Worm (Caenorhabditis elegans) whole organism, L1 larva: Measurements from ENCODE around the gene F01D5.2.

ENCODE experiments used
- C34B4.2 ChIP-seq: sonication (generic microtip); optimal IDR thresholded peaks from 2 replicates; lab custom pipeline; 2017; ENCODE audit warnings: mild to moderate bottlenecking, missing genetic modification characterization, missing compliant biosample characterization
- aha-1 ChIP-seq: fragments of 150-350 bp; optimal IDR thresholded peaks from 2 replicates; lab custom pipeline; 2014; ENCODE audit warnings: missing biosample characterization, missing genetic modification characterization
- ceh-8 ChIP-seq: fragments of 200-800 bp; sonication (Bioruptor generic); optimal IDR thresholded peaks from 2 replicates; lab custom pipeline; 2018; ENCODE audit warnings: mild to moderate bottlenecking, missing genetic modification characterization, moderate library complexity, missing compliant biosample characterization
- ceh-82 ChIP-seq, 3 experiments: fragments of 150-350 bp in 1 of 3; sonication (generic microtip) in 2 of 3; optimal IDR thresholded peaks; 2 replicates each; lab custom pipeline; 2014 to 2017; ENCODE audit warnings: missing biosample characterization in 3 of 3, missing genetic modification characterization in 3 of 3
- dsc-1 ChIP-seq: sonication (generic microtip); optimal IDR thresholded peaks from 2 replicates; lab custom pipeline; 2016; ENCODE audit warnings: mild to moderate bottlenecking, missing genetic modification characterization, missing compliant biosample characterization
- efl-1 ChIP-seq, 4 experiments: fragments of 150-350 bp; optimal IDR thresholded peaks in 3 of 4; peaks in 1 of 4; 1 replicate in 1 of 4; 2 replicates in 3 of 4; lab custom pipeline; 2014; ENCODE audit warnings: missing biosample characterization in 2 of 4, missing genetic modification characterization in 2 of 4, missing genetic modification reagents in 2 of 4
- efl-3 ChIP-seq: fragments of 200-800 bp; sonication (Bioruptor generic); optimal IDR thresholded peaks from 2 replicates; lab custom pipeline; 2018; ENCODE audit warnings: mild to moderate bottlenecking, missing genetic modification characterization, missing compliant biosample characterization
- elt-2 ChIP-seq: sonication (generic microtip); optimal IDR thresholded peaks from 2 replicates; lab custom pipeline; 2016; ENCODE audit warnings: missing genetic modification characterization, mild to moderate bottlenecking, inconsistent platforms, missing compliant biosample characterization, missing genetic modification reagents
- ets-5 ChIP-seq: fragments of 200-800 bp; sonication (Bioruptor generic); IDR thresholded peaks from 2 replicates; pipeline ENCODE4 v1.3.6; 2022; ENCODE audit warnings: missing genetic modification characterization, missing compliant biosample characterization
- fkh-8 ChIP-seq: sonication (generic microtip); optimal IDR thresholded peaks from 2 replicates; lab custom pipeline; 2016; ENCODE audit warnings: mild to moderate bottlenecking, missing genetic modification characterization, missing compliant biosample characterization
- hlh-17 ChIP-seq: fragments of 200-800 bp; sonication (Bioruptor generic); optimal IDR thresholded peaks from 2 replicates; lab custom pipeline; 2018; ENCODE audit warnings: missing genetic modification characterization, mild to moderate bottlenecking, missing compliant biosample characterization, moderate library complexity, borderline replicate concordance
- hpl-2 ChIP-seq: fragments of 150-350 bp; optimal IDR thresholded peaks from 2 replicates; lab custom pipeline; 2014; ENCODE audit warnings: missing biosample characterization, missing genetic modification reagents, missing genetic modification characterization
- irx-1 ChIP-seq: sonication (generic microtip); optimal IDR thresholded peaks from 2 replicates; lab custom pipeline; 2016; ENCODE audit warnings: missing genetic modification characterization, missing compliant biosample characterization
- jun-1 ChIP-seq: fragments of 150-350 bp; optimal IDR thresholded peaks from 2 replicates; lab custom pipeline; 2014; ENCODE audit warnings: missing biosample characterization, missing genetic modification reagents, missing genetic modification characterization
- lin-13 ChIP-seq: fragments of 150-350 bp; optimal IDR thresholded peaks from 2 replicates; lab custom pipeline; 2014; ENCODE audit warnings: missing biosample characterization, missing genetic modification reagents, missing genetic modification characterization
- lin-15B ChIP-seq: fragments of 150-350 bp; sonication (generic microtip); optimal IDR thresholded peaks from 3 replicates; lab custom pipeline; 2014; ENCODE audit warnings: missing biosample characterization, missing genetic modification characterization
- lin-35 ChIP-seq, 2 experiments: fragments of 150-350 bp; optimal IDR thresholded peaks; 2 replicates each; lab custom pipeline; 2014; ENCODE audit warnings: missing biosample characterization in 2 of 2, missing genetic modification characterization in 2 of 2, missing genetic modification reagents in 2 of 2
- lin-39 ChIP-seq: fragments of 150-350 bp; optimal IDR thresholded peaks from 2 replicates; lab custom pipeline; 2014; ENCODE audit warnings: missing biosample characterization, missing genetic modification reagents, missing genetic modification characterization
- lsy-2 ChIP-seq, 2 experiments: fragments of 150-350 bp; optimal IDR thresholded peaks; 2 replicates each; lab custom pipeline; 2014; ENCODE audit warnings: missing biosample characterization in 2 of 2, missing genetic modification characterization in 2 of 2
- mdl-1 ChIP-seq, 2 experiments: fragments of 150-350 bp; optimal IDR thresholded peaks; 2 replicates each; lab custom pipeline; 2014 to 2017; ENCODE audit warnings: missing biosample characterization in 2 of 2, missing genetic modification characterization in 2 of 2, inconsistent platforms in 1 of 2
- mep-1 ChIP-seq: fragments of 150-350 bp; optimal IDR thresholded peaks from 2 replicates; lab custom pipeline; 2014; ENCODE audit warnings: missing biosample characterization, missing genetic modification characterization
- nhr-12 ChIP-seq: sonication (generic microtip); optimal IDR thresholded peaks from 2 replicates; lab custom pipeline; 2017; ENCODE audit warnings: missing biosample characterization, missing genetic modification characterization
- nhr-19 ChIP-seq: fragments of 200-800 bp; sonication (Bioruptor generic); conservative IDR thresholded peaks from 2 replicates; pipeline ENCODE4 v1.3.6; 2022; ENCODE audit warnings: missing genetic modification characterization, missing compliant biosample characterization
- nhr-71 ChIP-seq: sonication (generic microtip); optimal IDR thresholded peaks from 2 replicates; lab custom pipeline; 2016; ENCODE audit warnings: mild to moderate bottlenecking, missing genetic modification characterization, moderate library complexity, missing compliant biosample characterization
- pqm-1 ChIP-seq: sonication (generic microtip); optimal IDR thresholded peaks from 3 replicates; lab custom pipeline; 2017; ENCODE audit warnings: missing biosample characterization, missing genetic modification characterization
- skn-1 ChIP-seq: fragments of 150-350 bp; optimal IDR thresholded peaks from 2 replicates; lab custom pipeline; 2014; ENCODE audit warnings: missing biosample characterization, missing genetic modification characterization
- sptf-1 ChIP-seq: fragments of 150-350 bp; optimal IDR thresholded peaks from 2 replicates; lab custom pipeline; 2014; ENCODE audit warnings: missing biosample characterization, missing genetic modification characterization
- swsn-7 ChIP-seq: sonication (generic microtip); optimal IDR thresholded peaks from 2 replicates; lab custom pipeline; 2016; ENCODE audit warnings: missing genetic modification characterization, missing compliant biosample characterization
- unc-30 ChIP-seq: sonication (generic microtip); optimal IDR thresholded peaks from 2 replicates; lab custom pipeline; 2017; ENCODE audit warnings: missing biosample characterization, missing genetic modification characterization
- unc-62 ChIP-seq: fragments of 150-350 bp; optimal IDR thresholded peaks from 2 replicates; lab custom pipeline; 2014; ENCODE audit warnings: missing biosample characterization, missing genetic modification reagents, missing genetic modification characterization
- unc-86 ChIP-seq: sonication (generic microtip); optimal IDR thresholded peaks from 2 replicates; lab custom pipeline; 2016; ENCODE audit warnings: missing genetic modification characterization, missing compliant biosample characterization

The F01D5.2 gene

ce11 chrII:14014637-14015036 is 15.8 kb upstream of the F01D5.2 start:
- no peak for TF ChIP-seq unc-30

- TF ChIP-seq elt-2 (tag; lab: Kevin White, UChicago) (peak; percentile 33), lin-35 (GFP tag; optimal IDR thresholded peaks at IDR 0.05; lab: Kevin White, UChicago) (peak in 1 of 2 experiments; percentile 9), efl-3 (GFP tag; lab: Kevin White, UChicago) (no peak), efl-1 (optimal IDR thresholded peaks at IDR 0.05; lab: Kevin White, UChicago) (no peak), efl-1 (GFP tag; optimal IDR thresholded peaks at IDR 0.05 in 1 of 2; lab: Kevin White, UChicago) (peak in 1 of 2 experiments; percentile 62), hpl-2 (no peak), ceh-8 (GFP tag; lab: Kevin White, UChicago) (no peak)
Observed at ce11 chrII:14010656-14011376, 12.0 kb upstream of the F01D5.2 start, which contains the start of gene F01D5.8. Gene F01D5.8, plus strand, starts transcription at chrII:14010706.

DNA sequence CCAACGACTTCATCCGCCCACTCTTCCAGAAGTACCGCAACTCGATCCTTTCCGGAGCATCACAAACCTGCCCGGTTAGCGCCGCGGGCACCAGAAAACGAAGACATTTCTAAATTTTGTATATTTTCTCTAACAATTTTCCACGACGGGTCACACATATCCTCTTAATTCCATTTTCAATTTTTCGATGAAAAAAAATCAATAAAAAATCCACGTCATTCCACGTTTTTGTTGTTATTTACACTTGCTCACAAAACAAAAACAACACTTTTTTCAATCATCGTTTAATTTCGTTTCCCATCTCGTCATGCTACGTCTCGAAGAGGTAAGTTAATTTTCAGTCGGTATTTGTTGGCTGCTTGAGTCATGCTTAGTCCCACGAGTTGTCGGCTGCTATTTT is 9.5 kb upstream of the F01D5.2 start, which contains the start of gene F01D5.7:
Gene F01D5.7, plus strand, starts transcription at position 301 of the 400 bp plus-strand sequence.
- TF ChIP-seq unc-62 (GFP tag; lab: Kevin White, UChicago): no peak
- TF ChIP-seq unc-86 (tag; lab: Kevin White, UChicago): no peak
- no peak for TF ChIP-seq jun-1
- no peak for TF ChIP-seq nhr-12 (tag; lab: Kevin White, UChicago)
- no peak for TF ChIP-seq dsc-1
- no peak for TF ChIP-seq lin-13 (GFP tag; lab: Kevin White, UChicago)
- no peak for TF ChIP-seq skn-1 (tag; lab: Kevin White, UChicago)
- TF ChIP-seq lin-15B (tag; lab: Kevin White, UChicago): no peak
- no peak for TF ChIP-seq mep-1 (tag; lab: Kevin White, UChicago)

DNA sequence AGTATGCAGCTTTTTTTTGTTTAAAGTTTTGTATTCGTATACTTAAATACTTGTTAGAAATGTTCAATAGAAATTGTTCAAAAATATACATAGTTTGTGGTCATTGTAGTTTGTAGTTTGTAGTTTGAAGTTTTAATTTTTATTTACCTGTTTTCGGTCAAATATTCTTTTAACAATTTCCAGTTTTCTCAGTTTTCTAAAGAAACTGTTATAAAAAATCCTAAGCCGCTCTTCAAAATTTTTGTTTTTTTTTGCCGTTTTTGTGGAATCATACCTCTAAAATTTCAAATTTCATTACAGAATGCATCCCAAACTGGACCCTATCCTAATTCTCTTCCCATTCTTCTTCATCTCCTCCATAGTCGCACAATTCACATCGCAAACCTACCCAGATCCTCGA is 7.3 kb upstream of the F01D5.2 start, which contains the start of gene F01D5.6:
Gene F01D5.6, plus strand, starts transcription at position 301 of the 400 bp plus-strand sequence.
- TF ChIP-seq efl-3 (GFP tag; lab: Kevin White, UChicago) (no peak), nhr-19 (GFP tag; lab: Robert Waterston, UW) (no peak), lin-39 (tag; lab: Kevin White, UChicago) (no peak), C34B4.2 (tag; lab: Kevin White, UChicago) (no peak), fkh-8 (tag; lab: Kevin White, UChicago) (no peak), skn-1 (tag; lab: Kevin White, UChicago) (no peak), pqm-1 (no peak), nhr-71 (tag; lab: Kevin White, UChicago) (no peak), lin-13 (GFP tag; lab: Kevin White, UChicago) (no peak), efl-1 (optimal IDR thresholded peaks at IDR 0.05; lab: Kevin White, UChicago) (no peak), efl-1 (GFP tag; optimal IDR thresholded peaks at IDR 0.05 in 1 of 2; lab: Kevin White, UChicago) (no peak), swsn-7 (tag; lab: Kevin White, UChicago) (no peak), irx-1 (tag; lab: Kevin White, UChicago) (no peak), ceh-8 (GFP tag; lab: Kevin White, UChicago) (no peak), lsy-2 (tag; optimal IDR thresholded peaks at IDR 0.05; lab: Kevin White, UChicago) (no peak), ets-5 (no peak), aha-1 (tag; lab: Kevin White, UChicago) (no peak), hlh-17 (GFP tag; lab: Kevin White, UChicago) (no peak), ceh-82 (tag; optimal IDR thresholded peaks at IDR 0.05; lab: Kevin White, UChicago) (no peak), hpl-2 (no peak)
- TF ChIP-seq, all 84 proteins: peak for 0

DNA sequence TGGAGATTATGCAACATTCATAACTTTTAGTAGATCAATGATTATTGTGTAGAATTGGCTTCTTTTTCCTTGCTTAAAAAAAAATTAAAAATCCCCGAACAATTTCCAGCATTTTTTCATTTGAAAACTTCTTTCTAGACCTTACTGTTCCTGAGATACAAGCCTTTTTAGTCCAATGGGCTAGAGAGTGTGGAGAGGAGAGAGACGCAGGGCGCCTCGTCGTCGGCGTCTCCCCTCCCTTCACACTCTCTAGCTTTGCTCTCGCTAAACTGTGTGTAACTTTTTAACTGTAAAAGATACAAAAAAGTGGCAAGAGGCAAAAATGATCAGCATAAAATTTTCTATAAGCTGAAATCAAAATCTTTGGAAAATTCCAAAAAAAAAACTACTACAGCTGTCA is 6.3 kb upstream of the F01D5.2 start:
- TF ChIP-seq mdl-1 (tag; optimal IDR thresholded peaks at IDR 0.05; lab: Kevin White, UChicago) (no peak), sptf-1 (no peak), pqm-1 (no peak), swsn-7 (tag; lab: Kevin White, UChicago) (no peak), efl-1 (optimal IDR thresholded peaks at IDR 0.05; lab: Kevin White, UChicago) (no peak), efl-1 (GFP tag; optimal IDR thresholded peaks at IDR 0.05 in 1 of 2; lab: Kevin White, UChicago) (peak in 1 of 2 experiments; percentile 75)
- TF ChIP-seq, all 84 proteins: peak for 1
